Worm (Caenorhabditis elegans): ENCODE results near the gene clec-196.

- TF ChIP-seq dmd-4 (tag; optimal IDR thresholded peaks at IDR 0.05; ENCODE audit: borderline replicate concordance) (no peak), ets-4 (tag; optimal IDR thresholded peaks at IDR 0.05) (no peak), ceh-31 (tag; optimal IDR thresholded peaks at IDR 0.05) (no peak), hlh-30 (tag; optimal IDR thresholded peaks at IDR 0.05; ENCODE audit: insufficient read depth) (no peak)
These were observed 7.7 kb upstream of the clec-196 start, which contains the start of gene atgp-1 for ce11 chrIV:17269042-17269441.
